Worm (Caenorhabditis elegans): ENCODE data around the gene tes-1.

ce11 chrIV:7414163-7414562, 37.1 kb downstream of the tes-1 start:
- TF ChIP-seq attf-3 (GFP tag; conservative IDR thresholded peaks at IDR 0.05) (no peak), T26A5.8 (tag; optimal IDR thresholded peaks at IDR 0.05) (no peak), F33H1.4 (GFP tag; IDR thresholded peaks at IDR 0.05) (no peak), snpc-1.1 (tag; optimal IDR thresholded peaks at IDR 0.05; ENCODE audit: insufficient read depth) (no peak), sea-2 (GFP tag; IDR thresholded peaks at IDR 0.05) (no peak), F57C9.4 (tag; optimal IDR thresholded peaks at IDR 0.05) (no peak), ceh-27 (GFP tag; optimal IDR thresholded peaks at IDR 0.05) (no peak), egl-44 (GFP tag; IDR thresholded peaks at IDR 0.05) (no peak)

Measured in whole organism, young adult.